Fruit fly (Drosophila melanogaster) whole organism, embryonic: ENCODE results near the gene jdp.

Experiments
- Bdp1 ChIP-seq: fragments of 200-800 bp; sonication (Bioruptor generic); optimal IDR thresholded peaks from 3 replicates; lab custom pipeline; 2016; ENCODE audit warnings: missing biosample characterization, missing genetic modification characterization
- CG10462 ChIP-seq: fragments of 200-800 bp; sonication (Bioruptor generic); optimal IDR thresholded peaks from 2 replicates; lab custom pipeline; 2016; ENCODE audit warnings: missing biosample characterization, missing genetic modification characterization
- CG10565 ChIP-seq: fragments of 200-800 bp; sonication (Bioruptor generic); optimal IDR thresholded peaks from 3 replicates; lab custom pipeline; 2016; ENCODE audit warnings: missing biosample characterization, mild to moderate bottlenecking, missing genetic modification characterization
- CG11398 ChIP-seq: fragments of 200-800 bp; sonication (Bioruptor generic); optimal IDR thresholded peaks from 2 replicates; lab custom pipeline; 2016; ENCODE audit warnings: missing biosample characterization, missing genetic modification characterization
- CG11695 ChIP-seq: fragments of 200-800 bp; sonication (Bioruptor generic); IDR thresholded peaks from 3 replicates; pipeline ENCODE4 v1.3.6; 2022; ENCODE audit warnings: missing biosample characterization, missing genetic modification characterization
- CG12155 ChIP-seq: fragments of 200-800 bp; sonication (Bioruptor generic); optimal IDR thresholded peaks from 3 replicates; lab custom pipeline; 2016; ENCODE audit warnings: missing biosample characterization, missing genetic modification characterization
- CG13287 ChIP-seq: fragments of 200-800 bp; sonication (Bioruptor generic); IDR thresholded peaks from 2 replicates; pipeline ENCODE4 v1.3.6; 2022; ENCODE audit warnings: missing biosample characterization, missing genetic modification characterization; ENCODE audit not compliant: partially characterized antibody
- CG16815 ChIP-seq: fragments of 200-800 bp; sonication (Bioruptor generic); optimal IDR thresholded peaks from 3 replicates; lab custom pipeline; 2017; ENCODE audit warnings: missing biosample characterization, mild to moderate bottlenecking, missing genetic modification characterization
- CG17328 ChIP-seq: fragments of 200-800 bp; sonication (Bioruptor generic); IDR thresholded peaks from 2 replicates; pipeline ENCODE4 v1.3.6; 2022; ENCODE audit warnings: missing biosample characterization, missing genetic modification characterization
- CG2120 ChIP-seq: fragments of 200-800 bp; sonication (Bioruptor generic); optimal IDR thresholded peaks from 3 replicates; lab custom pipeline; 2016; ENCODE audit warnings: missing biosample characterization, missing genetic modification characterization
- CG3065 ChIP-seq: fragments of 200-800 bp; sonication (Bioruptor generic); optimal IDR thresholded peaks from 2 replicates; lab custom pipeline; 2016; ENCODE audit warnings: missing biosample characterization, missing genetic modification characterization
- CG31365 ChIP-seq: fragments of 200-800 bp; sonication (Bioruptor generic); optimal IDR thresholded peaks from 2 replicates; lab custom pipeline; 2018; ENCODE audit warnings: missing biosample characterization, mild to moderate bottlenecking, missing genetic modification characterization
- CG32532 ChIP-seq: fragments of 200-800 bp; sonication (Bioruptor generic); IDR thresholded peaks from 2 replicates; pipeline ENCODE4 v1.3.6; 2022; ENCODE audit warnings: missing biosample characterization, missing genetic modification characterization
- CG4854 ChIP-seq: fragments of 200-800 bp; sonication (Bioruptor generic); optimal IDR thresholded peaks from 2 replicates; lab custom pipeline; 2016; ENCODE audit warnings: missing biosample characterization, missing genetic modification characterization, inconsistent platforms
- CG7372 ChIP-seq: fragments of 200-800 bp; sonication (Bioruptor generic); IDR thresholded peaks from 2 replicates; pipeline ENCODE4 v1.3.6; 2022; ENCODE audit warnings: missing biosample characterization, missing genetic modification characterization
- CG7556 ChIP-seq: fragments of 200-800 bp; sonication (Bioruptor generic); optimal IDR thresholded peaks from 2 replicates; lab custom pipeline; 2017; ENCODE audit warnings: missing biosample characterization, mild to moderate bottlenecking, missing genetic modification characterization
- CG8089 ChIP-seq: fragments of 200-800 bp; sonication (Bioruptor generic); optimal IDR thresholded peaks from 3 replicates; lab custom pipeline; 2016; ENCODE audit warnings: missing biosample characterization, missing genetic modification characterization
- CG9797 ChIP-seq: fragments of 200-800 bp; sonication (Bioruptor generic); optimal IDR thresholded peaks from 3 replicates; lab custom pipeline; 2018; ENCODE audit warnings: missing biosample characterization, mild to moderate bottlenecking, missing genetic modification characterization
- ERR ChIP-seq: fragments of 200-800 bp; sonication (Bioruptor generic); optimal IDR thresholded peaks from 2 replicates; lab custom pipeline; 2016; ENCODE audit warnings: missing biosample characterization, missing genetic modification characterization
- HmgD ChIP-seq: fragments of 200-800 bp; sonication (Bioruptor generic); optimal IDR thresholded peaks from 3 replicates; lab custom pipeline; 2016; ENCODE audit warnings: missing biosample characterization, missing genetic modification characterization
- Mes4 ChIP-seq: fragments of 200-800 bp; sonication (Bioruptor generic); optimal IDR thresholded peaks from 2 replicates; lab custom pipeline; 2016; ENCODE audit warnings: missing biosample characterization, missing genetic modification characterization
- Oli ChIP-seq: fragments of 200-800 bp; sonication (Bioruptor generic); optimal IDR thresholded peaks from 2 replicates; lab custom pipeline; 2018; ENCODE audit warnings: missing biosample characterization, mild to moderate bottlenecking, missing genetic modification characterization, moderate library complexity
- Opbp ChIP-seq: fragments of 200-800 bp; sonication (Bioruptor generic); IDR thresholded peaks from 3 replicates; pipeline ENCODE4 v1.3.6; 2022; ENCODE audit warnings: missing biosample characterization, missing genetic modification characterization; ENCODE audit not compliant: partially characterized antibody
- Trl ChIP-seq, 3 experiments: fragments of >200 bp in 2 of 3; fragments of 200-800 bp in 1 of 3; sonication (Bioruptor generic) in 1 of 3; optimal IDR thresholded peaks; 2 replicates in 1 of 3; 3 replicates in 2 of 3; lab custom pipeline; 2016 to 2017; ENCODE audit warnings: missing biosample characterization in 1 of 3, missing genetic modification characterization in 1 of 3
- Xrp1 ChIP-seq: fragments of 200-800 bp; sonication (Bioruptor generic); IDR thresholded peaks from 2 replicates; pipeline ENCODE4 v1.3.6; 2022; ENCODE audit warnings: missing biosample characterization, missing genetic modification characterization
- abd-A ChIP-seq: fragments of 200-800 bp; sonication (Bioruptor generic); optimal IDR thresholded peaks from 3 replicates; lab custom pipeline; 2019; ENCODE audit warnings: missing biosample characterization, mild to moderate bottlenecking, missing genetic modification characterization, moderate library complexity
- al ChIP-seq: fragments of 200-800 bp; sonication (Bioruptor generic); IDR thresholded peaks from 2 replicates; pipeline ENCODE4 v1.3.6; 2022; ENCODE audit warnings: missing biosample characterization, missing genetic modification characterization
- ase ChIP-seq: fragments of 200-800 bp; sonication (Bioruptor generic); IDR thresholded peaks from 3 replicates; pipeline ENCODE4 v1.3.6; 2022; ENCODE audit warnings: missing biosample characterization, missing genetic modification characterization
- bbx ChIP-seq: fragments of 200-800 bp; sonication (Bioruptor generic); IDR thresholded peaks from 2 replicates; pipeline ENCODE4 v1.3.6; 2022; ENCODE audit warnings: missing biosample characterization, missing genetic modification characterization; ENCODE audit not compliant: partially characterized antibody
- bowl ChIP-seq: fragments of 200-800 bp; sonication (Bioruptor generic); IDR thresholded peaks from 2 replicates; pipeline ENCODE4 v1.3.6; 2022; ENCODE audit warnings: missing biosample characterization, missing genetic modification characterization
- fd3F ChIP-seq: fragments of 200-800 bp; sonication (Bioruptor generic); optimal IDR thresholded peaks from 2 replicates; lab custom pipeline; 2018; ENCODE audit warnings: missing biosample characterization, mild to moderate bottlenecking, missing genetic modification characterization, moderate library complexity
- hb ChIP-seq: fragments of 200-800 bp; sonication (Bioruptor generic); IDR thresholded peaks from 3 replicates; pipeline ENCODE4 v1.3.6; 2022; ENCODE audit warnings: missing biosample characterization, missing genetic modification characterization; ENCODE audit not compliant: partially characterized antibody
- hbn ChIP-seq: fragments of 200-800 bp; sonication (Bioruptor generic); IDR thresholded peaks from 2 replicates; pipeline ENCODE4 v1.3.6; 2022; ENCODE audit warnings: missing biosample characterization, missing genetic modification characterization; ENCODE audit not compliant: partially characterized antibody
- her ChIP-seq: fragments of 200-800 bp; sonication (Bioruptor generic); optimal IDR thresholded peaks from 2 replicates; lab custom pipeline; 2016; ENCODE audit warnings: missing biosample characterization, missing genetic modification characterization
- hkb ChIP-seq, 2 experiments: fragments of 200-800 bp in 1 of 2; fragments of >200 bp in 1 of 2; sonication (Bioruptor generic) in 1 of 2; IDR thresholded peaks in 1 of 2; optimal IDR thresholded peaks in 1 of 2; 2 replicates each; pipeline versions ENCODE4 v1.3.6 to Lab custom; 2017 to 2022; ENCODE audit warnings: missing biosample characterization in 1 of 2, missing genetic modification characterization in 1 of 2
- ind ChIP-seq: fragments of 200-800 bp; sonication (Bioruptor generic); optimal IDR thresholded peaks from 3 replicates; lab custom pipeline; 2016; ENCODE audit warnings: missing biosample characterization, missing genetic modification characterization
- luna ChIP-seq: fragments of 200-800 bp; sonication (Bioruptor generic); optimal IDR thresholded peaks from 2 replicates; lab custom pipeline; 2016; ENCODE audit warnings: missing biosample characterization, missing genetic modification characterization
- nau ChIP-seq: fragments of 200-800 bp; sonication (Bioruptor generic); optimal IDR thresholded peaks from 3 replicates; lab custom pipeline; 2017; ENCODE audit warnings: missing biosample characterization, mild to moderate bottlenecking, missing genetic modification characterization, missing genetic modification reagents
- onecut ChIP-seq: fragments of 200-800 bp; sonication (Bioruptor generic); IDR thresholded peaks from 2 replicates; pipeline ENCODE4 v1.3.6; 2022; ENCODE audit warnings: missing biosample characterization, missing genetic modification characterization
- org-1 ChIP-seq: fragments of 200-800 bp; sonication (Bioruptor generic); optimal IDR thresholded peaks from 2 replicates; lab custom pipeline; 2017; ENCODE audit warnings: missing biosample characterization, missing genetic modification characterization
- pb ChIP-seq: fragments of 200-800 bp; sonication (Bioruptor generic); optimal IDR thresholded peaks from 3 replicates; lab custom pipeline; 2016; ENCODE audit warnings: missing biosample characterization, missing genetic modification characterization
- pum ChIP-seq: fragments of 200-800 bp; sonication (Bioruptor generic); optimal IDR thresholded peaks from 2 replicates; lab custom pipeline; 2016; ENCODE audit warnings: missing biosample characterization, missing genetic modification characterization
- repo ChIP-seq: fragments of 200-800 bp; sonication (Bioruptor generic); optimal IDR thresholded peaks from 2 replicates; lab custom pipeline; 2016; ENCODE audit warnings: missing biosample characterization, missing genetic modification characterization
- ro ChIP-seq: fragments of 200-800 bp; sonication (Bioruptor generic); IDR thresholded peaks from 2 replicates; pipeline ENCODE4 v1.3.6; 2022; ENCODE audit warnings: missing biosample characterization, missing genetic modification characterization
- slp2 ChIP-seq: fragments of 200-800 bp; sonication (Bioruptor generic); optimal IDR thresholded peaks from 2 replicates; lab custom pipeline; 2016; ENCODE audit warnings: missing biosample characterization, missing genetic modification characterization
- tap ChIP-seq: fragments of 200-800 bp; optimal IDR thresholded peaks from 3 replicates; lab custom pipeline; 2019; ENCODE audit warnings: missing biosample characterization, mild to moderate bottlenecking, missing genetic modification characterization, moderate library complexity
- vfl ChIP-seq: fragments of 200-800 bp; sonication (Bioruptor generic); optimal IDR thresholded peaks from 2 replicates; lab custom pipeline; 2016; ENCODE audit warnings: missing biosample characterization, missing genetic modification characterization
- vvl ChIP-seq: fragments of 200-800 bp; sonication (Bioruptor generic); IDR thresholded peaks from 2 replicates; pipeline ENCODE4 v1.3.6; 2022; ENCODE audit warnings: missing biosample characterization, missing genetic modification characterization
- wdn ChIP-seq: fragments of 200-800 bp; sonication (Bioruptor generic); IDR thresholded peaks from 2 replicates; pipeline ENCODE4 v1.3.6; 2022; ENCODE audit warnings: missing biosample characterization, missing genetic modification characterization
- z ChIP-seq: fragments of 200-800 bp; sonication (Bioruptor generic); IDR thresholded peaks from 3 replicates; pipeline ENCODE4 v1.3.6; 2022; ENCODE audit warnings: missing biosample characterization, missing genetic modification characterization

Gene jdp

dm6 chr3R:30570554-30571141, 43.8 kb upstream of the jdp start (continued):
- TF ChIP-seq nau (GFP tag; lab: Kevin White, UChicago) (no peak), CG11695 (peak; percentile 78), CG32532 (GFP tag; lab: Robert Waterston, UW) (peak; percentile 64; the same call in 1 of the 2 replicates), abd-A (no peak), pb (peak; percentile 68), fd3F (GFP tag; lab: Kevin White, UChicago) (peak; percentile 61), bowl (GFP tag; lab: Robert Waterston, UW) (no peak), Opbp (GFP tag; lab: Robert Waterston, UW) (no peak), CG12155 (GFP tag; lab: Kevin White, UChicago) (peak; percentile 48), onecut (GFP tag; lab: Robert Waterston, UW) (peak; percentile 77), CG31365 (tag; lab: Kevin White, UChicago) (peak; percentile 48), CG13287 (no peak), CG4854 (GFP tag; lab: Kevin White, UChicago) (peak; percentile 20), Trl (optimal IDR thresholded peaks at IDR 0.05; lab: Kevin White, UChicago) (no peak), Trl (GFP tag; optimal IDR thresholded peaks at IDR 0.05; lab: Kevin White, UChicago) (peak; percentile 68), org-1 (GFP tag; lab: Kevin White, UChicago) (peak; percentile 61), CG8089 (peak; percentile 51), slp2 (peak; percentile 23), Xrp1 (peak; percentile 87), pum (GFP tag; lab: Kevin White, UChicago) (peak; percentile 68), CG9797 (GFP tag; lab: Kevin White, UChicago) (no peak), hbn (GFP tag; lab: Robert Waterston, UW) (no peak), HmgD (GFP tag; lab: Kevin White, UChicago) (no peak), CG17328 (GFP tag; lab: Robert Waterston, UW) (peak; percentile 81), CG7556 (peak; percentile 82), vvl (GFP tag; lab: Robert Waterston, UW) (peak; percentile 91), CG11398 (GFP tag; lab: Kevin White, UChicago) (peak; percentile 62), CG3065 (GFP tag; lab: Kevin White, UChicago) (peak; percentile 6), CG7372 (GFP tag; lab: Robert Waterston, UW) (peak; percentile 59), Oli (peak; percentile 87), ind (GFP tag; lab: Kevin White, UChicago) (peak; percentile 74), bbx (GFP tag; lab: Robert Waterston, UW) (no peak), ase (peak; percentile 81), al (GFP tag; lab: Robert Waterston, UW) (no peak), Bdp1 (GFP tag; lab: Kevin White, UChicago) (no peak), CG10462 (GFP tag; lab: Kevin White, UChicago) (no peak), CG16815 (peak; percentile 23), wdn (GFP tag; lab: Robert Waterston, UW) (0 out of 2 replicates have a peak, but pooled peaks have one; percentile 13), vfl (GFP tag; lab: Kevin White, UChicago) (no peak), hkb (optimal IDR thresholded peaks at IDR 0.05; lab: Kevin White, UChicago) (no peak), hkb (GFP tag; IDR thresholded peaks at IDR 0.05; lab: Robert Waterston, UW) (peak; percentile 89), repo (GFP tag; lab: Kevin White, UChicago) (no peak), z (GFP tag; lab: Robert Waterston, UW) (no peak), ro (GFP tag; lab: Robert Waterston, UW) (peak; percentile 46; the same call in 1 of the 2 replicates), tap (tag; lab: Kevin White, UChicago) (peak; percentile 83), CG10565 (GFP tag; lab: Kevin White, UChicago) (no peak), her (GFP tag; lab: Kevin White, UChicago) (peak; percentile 28), ERR (peak; percentile 45), CG2120 (peak; percentile 54), hb (GFP tag; lab: Robert Waterston, UW) (no peak), luna (GFP tag; lab: Kevin White, UChicago) (no peak), Mes4 (GFP tag; lab: Kevin White, UChicago) (peak; percentile 58)
